Worm (Caenorhabditis elegans) whole organism, L2 larva: ENCODE data around the gene cpt-3.

Experiments used
- nhr-23 ChIP-seq: fragments of 150-350 bp; optimal IDR thresholded peaks from 2 replicates; lab custom pipeline; 2014; ENCODE audit warnings: missing biosample characterization, missing genetic modification reagents, missing genetic modification characterization
- peb-1 ChIP-seq: fragments of 150-350 bp; optimal IDR thresholded peaks from 2 replicates; lab custom pipeline; 2014; ENCODE audit warnings: missing biosample characterization, missing genetic modification characterization
- skn-1 ChIP-seq: sonication (generic microtip); optimal IDR thresholded peaks from 2 replicates; lab custom pipeline; 2017; ENCODE audit warnings: missing biosample characterization, missing genetic modification characterization
- ztf-11 ChIP-seq: sonication (generic microtip); optimal IDR thresholded peaks from 2 replicates; lab custom pipeline; 2017; ENCODE audit warnings: missing biosample characterization, missing genetic modification characterization

DNA sequence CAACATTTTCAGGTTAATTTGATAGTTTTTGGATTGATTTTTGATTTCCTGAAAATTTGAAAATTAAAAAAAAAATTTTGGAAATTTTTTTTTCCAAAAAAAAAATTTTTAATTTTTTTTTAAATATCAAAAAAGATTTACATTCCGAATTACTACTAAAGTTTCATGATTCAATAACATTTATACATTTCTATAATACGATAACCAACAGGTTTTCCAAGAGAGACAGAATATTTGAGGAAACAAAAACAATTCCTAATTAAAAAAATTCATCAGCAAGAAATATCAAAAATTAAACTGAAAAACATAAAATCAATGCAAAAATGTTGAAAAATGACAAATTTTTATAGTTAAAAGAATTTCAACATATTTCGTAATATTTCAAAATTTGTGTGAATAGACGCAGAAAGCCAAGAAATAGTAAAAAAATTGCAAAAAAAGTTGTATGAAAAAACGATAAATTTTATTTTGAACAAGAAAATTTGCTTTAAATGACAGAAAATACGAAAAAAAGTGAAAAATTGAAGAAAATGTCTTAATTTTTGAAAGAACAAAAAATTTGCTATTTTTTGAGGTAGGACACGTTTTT lies 6.0 kb upstream of the cpt-3 start, which contains the start of gene Y39A3A.4:
- TF ChIP-seq peb-1 (tag; lab: Kevin White, UChicago) (no peak), skn-1 (tag; lab: Kevin White, UChicago) (no peak), nhr-23 (tag; lab: Kevin White, UChicago) (no peak), ztf-11 (tag; lab: Kevin White, UChicago) (no peak)
